Worm (Caenorhabditis elegans) whole organism, young adult: ENCODE results near the gene mdt-10.

ENCODE experiments used
- C17E4.6 ChIP-seq: fragments of 200-800 bp; sonication (Bioruptor generic); IDR thresholded peaks from 2 replicates; pipeline ENCODE4 v1.3.6; 2022; ENCODE audit warnings: missing genetic modification reagents, missing genetic modification characterization, missing compliant biosample characterization
- F10E7.11 ChIP-seq: sonication (generic microtip); optimal IDR thresholded peaks from 2 replicates; lab custom pipeline; 2017; ENCODE audit warnings: mild to moderate bottlenecking, missing genetic modification characterization, moderate library complexity, missing compliant biosample characterization
- F22D6.2 ChIP-seq: sonication (generic microtip); optimal IDR thresholded peaks from 2 replicates; lab custom pipeline; 2016; ENCODE audit warnings: mild to moderate bottlenecking, missing genetic modification characterization, missing compliant biosample characterization
- F23B12.7 ChIP-seq: sonication (generic microtip); optimal IDR thresholded peaks from 2 replicates; lab custom pipeline; 2017; ENCODE audit warnings: missing genetic modification characterization, mild to moderate bottlenecking, missing compliant biosample characterization, antibody characterized with exemption, moderate library complexity; ENCODE audit not compliant: insufficient read depth
- F33H1.4 ChIP-seq: fragments of 200-800 bp; sonication (Bioruptor generic); IDR thresholded peaks from 2 replicates; pipeline ENCODE4 v1.3.6; 2022; ENCODE audit warnings: missing genetic modification reagents, missing genetic modification characterization, missing compliant biosample characterization
- F39B2.1 ChIP-seq: fragments of 200-800 bp; sonication (Bioruptor generic); IDR thresholded peaks from 2 replicates; pipeline ENCODE4 v1.3.6; 2022; ENCODE audit warnings: missing genetic modification reagents, missing genetic modification characterization, missing compliant biosample characterization
- F57A8.1 ChIP-seq: fragments of 200-800 bp; sonication (Bioruptor generic); optimal IDR thresholded peaks from 2 replicates; lab custom pipeline; 2018; ENCODE audit warnings: mild to moderate bottlenecking, missing genetic modification characterization, moderate library complexity, missing compliant biosample characterization
- T07F8.4 ChIP-seq: sonication (generic microtip); optimal IDR thresholded peaks from 2 replicates; lab custom pipeline; 2016; ENCODE audit warnings: mild to moderate bottlenecking, missing genetic modification characterization, moderate library complexity, missing compliant biosample characterization
- Y53G8AR.9 ChIP-seq: fragments of 200-800 bp; sonication (Bioruptor generic); conservative IDR thresholded peaks from 2 replicates; pipeline ENCODE4 v1.3.6; 2022; ENCODE audit warnings: missing genetic modification reagents, missing genetic modification characterization, missing compliant biosample characterization
- ZK185.1 ChIP-seq: sonication (generic microtip); optimal IDR thresholded peaks from 2 replicates; lab custom pipeline; 2016; ENCODE audit warnings: mild to moderate bottlenecking, missing genetic modification characterization, missing compliant biosample characterization; ENCODE audit not compliant: poor library complexity, severe bottlenecking
- aptf-3 ChIP-seq: fragments of 200-800 bp; sonication (Bioruptor generic); IDR thresholded peaks from 2 replicates; pipeline ENCODE4 v1.3.6; 2022; ENCODE audit warnings: missing genetic modification characterization, missing compliant biosample characterization
- athp-1 ChIP-seq: sonication (generic microtip); optimal IDR thresholded peaks from 2 replicates; lab custom pipeline; 2017; ENCODE audit warnings: mild to moderate bottlenecking, missing genetic modification characterization, missing compliant biosample characterization
- attf-5 ChIP-seq: fragments of 200-800 bp; sonication (Bioruptor generic); optimal IDR thresholded peaks from 2 replicates; lab custom pipeline; 2018; ENCODE audit warnings: mild to moderate bottlenecking, missing genetic modification characterization, missing compliant biosample characterization
- bed-1 ChIP-seq: fragments of 200-800 bp; sonication (Bioruptor generic); IDR thresholded peaks from 2 replicates; pipeline ENCODE4 v1.3.6; 2022; ENCODE audit warnings: missing genetic modification reagents, missing genetic modification characterization, missing compliant biosample characterization
- bed-2 ChIP-seq: fragments of 200-800 bp; sonication (Bioruptor generic); IDR thresholded peaks from 2 replicates; pipeline ENCODE4 v1.3.6; 2022; ENCODE audit warnings: missing genetic modification reagents, missing genetic modification characterization, missing compliant biosample characterization
- cebp-2 ChIP-seq: fragments of 200-800 bp; sonication (Bioruptor generic); IDR thresholded peaks from 2 replicates; pipeline ENCODE4 v1.3.6; 2022; ENCODE audit warnings: missing genetic modification characterization, missing compliant biosample characterization
- ceh-79 ChIP-seq: sonication (generic microtip); optimal IDR thresholded peaks from 2 replicates; lab custom pipeline; 2017; ENCODE audit warnings: mild to moderate bottlenecking, missing genetic modification characterization, missing compliant biosample characterization
- ceh-91 ChIP-seq: fragments of 200-800 bp; sonication (Bioruptor generic); IDR thresholded peaks from 2 replicates; pipeline ENCODE4 v1.3.6; 2022; ENCODE audit warnings: missing genetic modification reagents, missing genetic modification characterization, missing compliant biosample characterization
- die-1 ChIP-seq: sonication (generic microtip); optimal IDR thresholded peaks from 2 replicates; lab custom pipeline; 2016; ENCODE audit warnings: missing genotype, mild to moderate bottlenecking, missing genetic modification characterization, missing compliant biosample characterization
- dox-1 ChIP-seq: fragments of 200-800 bp; sonication (Bioruptor generic); IDR thresholded peaks from 2 replicates; pipeline ENCODE4 v1.3.6; 2022; ENCODE audit warnings: missing genetic modification reagents, missing genetic modification characterization, missing compliant biosample characterization
- dpff-1 ChIP-seq: sonication (generic microtip); optimal IDR thresholded peaks from 2 replicates; lab custom pipeline; 2017; ENCODE audit warnings: mild to moderate bottlenecking, missing genetic modification characterization, missing compliant biosample characterization
- egrh-3 ChIP-seq: fragments of 200-800 bp; sonication (Bioruptor generic); IDR thresholded peaks from 2 replicates; pipeline ENCODE4 v1.3.6; 2022; ENCODE audit warnings: missing genetic modification reagents, missing genetic modification characterization, missing compliant biosample characterization
- ets-4 ChIP-seq: fragments of 200-800 bp; sonication (Bioruptor generic); optimal IDR thresholded peaks from 2 replicates; lab custom pipeline; 2018; ENCODE audit warnings: mild to moderate bottlenecking, missing genetic modification characterization, missing compliant biosample characterization
- fkh-3 ChIP-seq: sonication (generic microtip); optimal IDR thresholded peaks from 2 replicates; lab custom pipeline; 2016; ENCODE audit warnings: mild to moderate bottlenecking, missing genetic modification characterization, missing compliant biosample characterization
- him-1 ChIP-seq: sonication (generic microtip); optimal IDR thresholded peaks from 2 replicates; lab custom pipeline; 2016; ENCODE audit warnings: missing genotype, missing genetic modification reagents, missing genetic modification characterization, missing compliant biosample characterization
- hmg-1.2 ChIP-seq: fragments of 200-800 bp; sonication (Bioruptor generic); IDR thresholded peaks from 2 replicates; pipeline ENCODE4 v1.3.6; 2022; ENCODE audit warnings: missing genetic modification reagents, missing genetic modification characterization, missing compliant biosample characterization
- hsf-1 ChIP-seq: fragments of 200-800 bp; sonication (Bioruptor generic); IDR thresholded peaks from 2 replicates; pipeline ENCODE4 v1.3.6; 2022; ENCODE audit warnings: missing genetic modification reagents, missing genetic modification characterization, missing compliant biosample characterization
- lin-26 ChIP-seq: fragments of 200-800 bp; sonication (Bioruptor generic); IDR thresholded peaks from 2 replicates; pipeline ENCODE4 v1.3.6; 2022; ENCODE audit warnings: missing genetic modification reagents, missing genetic modification characterization, missing compliant biosample characterization
- lin-40 ChIP-seq: sonication (generic microtip); optimal IDR thresholded peaks from 2 replicates; lab custom pipeline; 2016; ENCODE audit warnings: missing genetic modification characterization, mild to moderate bottlenecking, missing compliant biosample characterization, missing genotype, missing genetic modification reagents
- lin-54 ChIP-seq: fragments of 200-800 bp; sonication (Bioruptor generic); optimal IDR thresholded peaks from 2 replicates; lab custom pipeline; 2018; ENCODE audit warnings: mild to moderate bottlenecking, missing genetic modification characterization, missing compliant biosample characterization
- lsl-1 ChIP-seq: fragments of 200-800 bp; sonication (Bioruptor generic); optimal IDR thresholded peaks from 2 replicates; lab custom pipeline; 2018; ENCODE audit warnings: mild to moderate bottlenecking, missing genetic modification characterization, moderate library complexity, missing compliant biosample characterization
- lsy-27 ChIP-seq: sonication (generic microtip); optimal IDR thresholded peaks from 2 replicates; lab custom pipeline; 2017; ENCODE audit warnings: missing genetic modification characterization, mild to moderate bottlenecking, missing compliant biosample characterization, antibody characterized with exemption, missing genotype, borderline replicate concordance; ENCODE audit not compliant: insufficient read depth
- mes-4 ChIP-seq: sonication (generic microtip); optimal IDR thresholded peaks from 2 replicates; lab custom pipeline; 2016; ENCODE audit warnings: missing genotype, missing genetic modification characterization, missing compliant biosample characterization
- nhr-27 ChIP-seq: fragments of 200-800 bp; sonication (Bioruptor generic); optimal IDR thresholded peaks from 2 replicates; lab custom pipeline; 2018; ENCODE audit warnings: mild to moderate bottlenecking, missing genetic modification characterization, moderate library complexity, missing compliant biosample characterization
- nhr-90 ChIP-seq: sonication (generic microtip); optimal IDR thresholded peaks from 2 replicates; lab custom pipeline; 2016; ENCODE audit warnings: missing genotype, mild to moderate bottlenecking, missing genetic modification characterization, missing compliant biosample characterization
- pbrm-1 ChIP-seq: fragments of 200-800 bp; sonication (Bioruptor generic); IDR thresholded peaks from 2 replicates; pipeline ENCODE4 v1.3.6; 2022; ENCODE audit warnings: missing genetic modification reagents, missing genetic modification characterization, missing compliant biosample characterization
- pha-4 ChIP-seq: fragments of 150-350 bp; sonication (generic microtip); optimal IDR thresholded peaks from 2 replicates; lab custom pipeline; 2014; ENCODE audit warnings: missing biosample characterization, missing genetic modification reagents, missing genetic modification characterization
- rpc-1 ChIP-seq, 2 experiments: fragments of 150-350 bp in 1 of 2; sonication (generic microtip) in 1 of 2; optimal IDR thresholded peaks; 2 replicates each; lab custom pipeline; 2014 to 2018; ENCODE audit warnings: missing biosample characterization in 1 of 2, missing genetic modification characterization in 1 of 2, missing genetic modification reagents in 1 of 2, missing genotype in 1 of 2
- sdz-38 ChIP-seq: sonication (generic microtip); optimal IDR thresholded peaks from 2 replicates; lab custom pipeline; 2016; ENCODE audit warnings: missing genotype, missing genetic modification characterization, missing compliant biosample characterization
- snpc-1.1 ChIP-seq: sonication (generic microtip); optimal IDR thresholded peaks from 2 replicates; lab custom pipeline; 2017; ENCODE audit warnings: missing genetic modification characterization, mild to moderate bottlenecking, missing compliant biosample characterization, antibody characterized with exemption, moderate library complexity, missing genotype, missing genetic modification reagents; ENCODE audit not compliant: insufficient read depth
- snpc-1.3 ChIP-seq: sonication (generic microtip); optimal IDR thresholded peaks from 2 replicates; lab custom pipeline; 2017; ENCODE audit warnings: missing genetic modification characterization, mild to moderate bottlenecking, missing compliant biosample characterization, antibody characterized with exemption, moderate library complexity, missing genotype, missing genetic modification reagents; ENCODE audit not compliant: insufficient read depth
- snpc-3.4 ChIP-seq: sonication (generic microtip); optimal IDR thresholded peaks from 2 replicates; lab custom pipeline; 2017; ENCODE audit warnings: missing genetic modification characterization, mild to moderate bottlenecking, missing compliant biosample characterization, antibody characterized with exemption, moderate library complexity, missing genotype, missing genetic modification reagents
- tlf-1 ChIP-seq: fragments of 200-800 bp; sonication (Bioruptor generic); optimal IDR thresholded peaks from 2 replicates; lab custom pipeline; 2018; ENCODE audit warnings: mild to moderate bottlenecking, missing genetic modification characterization, missing compliant biosample characterization
- unc-130 ChIP-seq: sonication (generic microtip); optimal IDR thresholded peaks from 2 replicates; lab custom pipeline; 2016; ENCODE audit warnings: missing genetic modification reagents, missing genetic modification characterization, missing compliant biosample characterization
- xnd-1 ChIP-seq: sonication (generic microtip); optimal IDR thresholded peaks from 2 replicates; lab custom pipeline; 2016; ENCODE audit warnings: missing genotype, missing genetic modification reagents, missing genetic modification characterization, missing compliant biosample characterization
- zim-3 ChIP-seq: sonication (generic microtip); optimal IDR thresholded peaks from 2 replicates; lab custom pipeline; 2017; ENCODE audit warnings: mild to moderate bottlenecking, missing genetic modification characterization, moderate library complexity, missing compliant biosample characterization
- ztf-22 ChIP-seq: fragments of 200-800 bp; sonication (Bioruptor generic); optimal IDR thresholded peaks from 2 replicates; lab custom pipeline; 2018; ENCODE audit warnings: mild to moderate bottlenecking, missing genetic modification characterization, moderate library complexity, missing compliant biosample characterization
- ztf-6 ChIP-seq: fragments of 200-800 bp; sonication (Bioruptor generic); IDR thresholded peaks from 2 replicates; pipeline ENCODE4 v1.3.6; 2022; ENCODE audit warnings: missing genetic modification reagents, missing genetic modification characterization, missing compliant biosample characterization

The mdt-10 gene

ce11 chrII:7892761-7893272 is 38.0 kb upstream of the mdt-10 start, which contains the start of gene ptc-1 (continued):
- TF ChIP-seq hmg-1.2 (GFP tag; lab: Robert Waterston, UW) (peak; percentile 41; the same call in 1 of the 2 replicates), athp-1 (no peak), tlf-1 (GFP tag; lab: Kevin White, UChicago) (peak; percentile 9), ceh-91 (GFP tag; lab: Robert Waterston, UW) (peak; percentile 60), snpc-3.4 (tag; lab: Kevin White, UChicago) (peak; percentile 24), die-1 (no peak), him-1 (tag; lab: Kevin White, UChicago) (no peak), F57A8.1 (GFP tag; lab: Kevin White, UChicago) (no peak), bed-1 (no peak), pha-4 (no peak), Y53G8AR.9 (GFP tag; lab: Robert Waterston, UW) (no peak), lin-26 (GFP tag; lab: Robert Waterston, UW) (no peak), lin-40 (tag; lab: Kevin White, UChicago) (no peak), T07F8.4 (no peak), ztf-22 (GFP tag; lab: Kevin White, UChicago) (no peak), ztf-6 (no peak), C17E4.6 (GFP tag; lab: Robert Waterston, UW) (no peak), egrh-3 (GFP tag; lab: Robert Waterston, UW) (no peak), lsy-27 (tag; lab: Kevin White, UChicago) (no peak), F22D6.2 (no peak), unc-130 (peak; percentile 17), F23B12.7 (tag; lab: Kevin White, UChicago) (no peak), hsf-1 (peak; percentile 72), dox-1 (GFP tag; lab: Robert Waterston, UW) (no peak; the same call in none of the 2 replicates), sdz-38 (no peak), cebp-2 (GFP tag; lab: Robert Waterston, UW) (no peak), lsl-1 (GFP tag; lab: Kevin White, UChicago) (peak; percentile 78), ets-4 (GFP tag; lab: Kevin White, UChicago) (no peak), F10E7.11 (no peak), nhr-90 (tag; lab: Kevin White, UChicago) (no peak), nhr-27 (tag; lab: Kevin White, UChicago) (no peak), snpc-1.1 (peak; percentile 55), F39B2.1 (no peak), aptf-3 (GFP tag; lab: Robert Waterston, UW) (no peak), ZK185.1 (tag; lab: Kevin White, UChicago) (no peak), fkh-3 (no peak), bed-2 (GFP tag; lab: Robert Waterston, UW) (no peak), lin-54 (GFP tag; lab: Kevin White, UChicago) (peak; percentile 49), zim-3 (no peak), F33H1.4 (GFP tag; lab: Robert Waterston, UW) (peak; percentile 49), ceh-79 (tag; lab: Kevin White, UChicago) (no peak), pbrm-1 (GFP tag; lab: Robert Waterston, UW) (no peak), dpff-1 (no peak), xnd-1 (tag; lab: Kevin White, UChicago) (peak; percentile 72), attf-5 (GFP tag; lab: Kevin White, UChicago) (no peak), rpc-1 (optimal IDR thresholded peaks at IDR 0.05; lab: Kevin White, UChicago) (no peak), rpc-1 (tag; optimal IDR thresholded peaks at IDR 0.05; lab: Kevin White, UChicago) (no peak), mes-4 (tag; lab: Kevin White, UChicago) (no peak), snpc-1.3 (tag; lab: Kevin White, UChicago) (no peak)
